Worm (Caenorhabditis elegans) whole organism, mixed stage, embryonic: ENCODE results near the gene str-71.

ENCODE experiments used
- M03D4.4 ChIP-seq: sonication (generic microtip); optimal IDR thresholded peaks from 2 replicates; lab custom pipeline; 2017; ENCODE audit warnings: mild to moderate bottlenecking, missing genetic modification characterization, missing compliant biosample characterization
- bed-3 ChIP-seq: fragments of 200-800 bp; sonication (Bioruptor generic); optimal IDR thresholded peaks from 3 replicates; lab custom pipeline; 2018; ENCODE audit warnings: mild to moderate bottlenecking, missing genetic modification characterization, moderate library complexity, missing compliant biosample characterization
- blmp-1 ChIP-seq: fragments of 150-350 bp; optimal IDR thresholded peaks from 2 replicates; lab custom pipeline; 2014; ENCODE audit warnings: missing biosample characterization, missing genetic modification characterization
- ceh-39 ChIP-seq: fragments of 150-350 bp; optimal IDR thresholded peaks from 2 replicates; lab custom pipeline; 2014; ENCODE audit warnings: missing biosample characterization, missing genetic modification characterization
- ceh-43 ChIP-seq: fragments of 200-800 bp; sonication (Bioruptor generic); optimal IDR thresholded peaks from 2 replicates; lab custom pipeline; 2018; ENCODE audit warnings: mild to moderate bottlenecking, missing genetic modification characterization, moderate library complexity, missing compliant biosample characterization
- ceh-83 ChIP-seq: fragments of 200-800 bp; sonication (Bioruptor generic); optimal IDR thresholded peaks from 2 replicates; lab custom pipeline; 2018; ENCODE audit warnings: mild to moderate bottlenecking, missing genetic modification characterization, missing compliant biosample characterization
- ces-1 ChIP-seq: fragments of 150-350 bp; optimal IDR thresholded peaks from 2 replicates; lab custom pipeline; 2014; ENCODE audit warnings: missing biosample characterization, missing genetic modification reagents, missing genetic modification characterization
- cnd-1 ChIP-seq: fragments of 200-800 bp; sonication (Bioruptor generic); optimal IDR thresholded peaks from 2 replicates; lab custom pipeline; 2018; ENCODE audit warnings: mild to moderate bottlenecking, missing genetic modification characterization, missing compliant biosample characterization
- drap-1 ChIP-seq: fragments of 200-800 bp; sonication (Bioruptor generic); optimal IDR thresholded peaks from 3 replicates; lab custom pipeline; 2018; ENCODE audit warnings: mild to moderate bottlenecking, missing genetic modification characterization, missing compliant biosample characterization
- elt-1 ChIP-seq: sonication (generic microtip); optimal IDR thresholded peaks from 2 replicates; lab custom pipeline; 2017; ENCODE audit warnings: missing genetic modification characterization, mild to moderate bottlenecking, missing compliant biosample characterization, antibody characterized with exemption, moderate library complexity, borderline replicate concordance; ENCODE audit not compliant: insufficient read depth
- elt-3 ChIP-seq: fragments of 150-350 bp; optimal IDR thresholded peaks from 2 replicates; lab custom pipeline; 2014; ENCODE audit warnings: missing biosample characterization, missing genetic modification characterization
- flh-1 ChIP-seq: fragments of 200-800 bp; sonication (Bioruptor generic); optimal IDR thresholded peaks from 2 replicates; lab custom pipeline; 2018; ENCODE audit warnings: mild to moderate bottlenecking, missing genetic modification characterization, moderate library complexity, missing compliant biosample characterization
- ham-2 ChIP-seq: fragments of 200-800 bp; sonication (Bioruptor generic); optimal IDR thresholded peaks from 2 replicates; lab custom pipeline; 2018; ENCODE audit warnings: mild to moderate bottlenecking, missing genetic modification characterization, missing compliant biosample characterization
- hlh-1 ChIP-seq: fragments of 150-350 bp; optimal IDR thresholded peaks from 2 replicates; lab custom pipeline; 2014; ENCODE audit warnings: missing biosample characterization, missing genetic modification reagents, missing genetic modification characterization
- lin-13 ChIP-seq: fragments of 150-350 bp; optimal IDR thresholded peaks from 2 replicates; lab custom pipeline; 2014; ENCODE audit warnings: missing biosample characterization, missing genetic modification characterization
- lin-32 ChIP-seq: fragments of 200-800 bp; sonication (Bioruptor generic); optimal IDR thresholded peaks from 2 replicates; lab custom pipeline; 2018; ENCODE audit warnings: mild to moderate bottlenecking, missing genetic modification characterization, missing compliant biosample characterization
- mab-5 ChIP-seq: fragments of 150-350 bp; optimal IDR thresholded peaks from 2 replicates; lab custom pipeline; 2014; ENCODE audit warnings: missing biosample characterization, missing genetic modification characterization
- mep-1 ChIP-seq: fragments of 150-350 bp; optimal IDR thresholded peaks from 2 replicates; lab custom pipeline; 2017; ENCODE audit warnings: missing biosample characterization, missing genetic modification reagents, missing genetic modification characterization, inconsistent platforms
- mls-2 ChIP-seq: sonication (generic microtip); optimal IDR thresholded peaks from 2 replicates; lab custom pipeline; 2016; ENCODE audit warnings: mild to moderate bottlenecking, missing genetic modification characterization, moderate library complexity, missing compliant biosample characterization
- nhr-12 ChIP-seq: fragments of 150-350 bp; optimal IDR thresholded peaks from 2 replicates; lab custom pipeline; 2014; ENCODE audit warnings: missing biosample characterization, missing genetic modification characterization
- nhr-2 ChIP-seq: fragments of 150-350 bp; optimal IDR thresholded peaks from 2 replicates; lab custom pipeline; 2014; ENCODE audit warnings: missing biosample characterization, missing genetic modification characterization
- nhr-237 ChIP-seq: fragments of 150-350 bp; optimal IDR thresholded peaks from 2 replicates; lab custom pipeline; 2014; ENCODE audit warnings: missing biosample characterization, missing genetic modification characterization
- nhr-28 ChIP-seq: fragments of 150-350 bp; optimal IDR thresholded peaks from 2 replicates; lab custom pipeline; 2014; ENCODE audit warnings: missing biosample characterization, missing genetic modification characterization
- pha-4 ChIP-seq: fragments of 150-350 bp; optimal IDR thresholded peaks from 2 replicates; lab custom pipeline; 2018; ENCODE audit warnings: missing biosample characterization, missing genetic modification reagents, missing genetic modification characterization
- sem-2 ChIP-seq: fragments of 200-800 bp; sonication (Bioruptor generic); optimal IDR thresholded peaks from 2 replicates; lab custom pipeline; 2018; ENCODE audit warnings: mild to moderate bottlenecking, missing genetic modification characterization, missing compliant biosample characterization
- snpc-4 ChIP-seq: fragments of 150-350 bp; optimal IDR thresholded peaks from 2 replicates; lab custom pipeline; 2014; ENCODE audit warnings: missing biosample characterization, missing genetic modification characterization
- sptf-1 ChIP-seq: sonication (generic microtip); optimal IDR thresholded peaks from 2 replicates; lab custom pipeline; 2017; ENCODE audit warnings: mild to moderate bottlenecking, missing genetic modification characterization, moderate library complexity, missing compliant biosample characterization
- tbx-8 ChIP-seq: fragments of 200-800 bp; sonication (Bioruptor generic); optimal IDR thresholded peaks from 2 replicates; lab custom pipeline; 2018; ENCODE audit warnings: mild to moderate bottlenecking, missing genetic modification characterization, moderate library complexity, missing compliant biosample characterization
- unc-120 ChIP-seq: sonication (generic microtip); optimal IDR thresholded peaks from 2 replicates; lab custom pipeline; 2017; ENCODE audit warnings: missing genetic modification characterization, missing compliant biosample characterization; ENCODE audit not compliant: poor library complexity, severe bottlenecking
- unc-62 ChIP-seq: fragments of 150-350 bp; optimal IDR thresholded peaks from 2 replicates; lab custom pipeline; 2014; ENCODE audit warnings: missing biosample characterization, missing genetic modification reagents, missing genetic modification characterization
- zip-8 ChIP-seq: fragments of 150-350 bp; optimal IDR thresholded peaks from 2 replicates; lab custom pipeline; 2014; ENCODE audit warnings: missing biosample characterization, missing genetic modification characterization
- ztf-11 ChIP-seq: fragments of 150-350 bp; optimal IDR thresholded peaks from 2 replicates; lab custom pipeline; 2014; ENCODE audit warnings: missing biosample characterization, missing genetic modification characterization

The str-71 gene

DNA sequence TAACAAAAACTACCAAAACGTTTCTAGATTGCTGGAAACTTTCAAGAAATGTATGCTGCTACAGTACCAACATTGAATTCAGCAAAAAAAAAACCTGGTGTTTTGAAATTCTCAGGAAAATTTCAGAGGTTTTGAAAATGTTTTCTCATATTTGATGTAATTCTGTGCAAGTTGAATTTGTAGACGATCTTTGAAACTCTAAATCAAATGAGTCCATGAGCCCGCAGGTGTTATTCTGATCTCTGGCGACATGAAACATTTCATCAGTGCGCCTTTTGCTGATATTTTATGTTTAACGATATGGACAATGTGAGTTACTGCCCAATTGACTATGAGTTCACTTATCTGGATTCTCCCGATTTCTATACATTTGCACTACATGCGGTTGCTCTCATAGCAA is 34.7 kb upstream of the str-71 start, which contains the start of gene srh-218:
TSS of gene srh-218 (plus strand) at position 301 of the 400 bp plus-strand sequence.
- no peak for TF ChIP-seq lin-32
- TF ChIP-seq flh-1 (GFP tag; lab: Kevin White, UChicago) = no peak
- TF ChIP-seq blmp-1 (tag; lab: Kevin White, UChicago) = no peak
- no peak for TF ChIP-seq lin-13
- no peak for TF ChIP-seq mab-5 (tag; lab: Kevin White, UChicago)
- no peak for TF ChIP-seq nhr-237 (tag; lab: Kevin White, UChicago)
- no peak for TF ChIP-seq sem-2 (GFP tag; lab: Kevin White, UChicago)
- TF ChIP-seq bed-3 (GFP tag; lab: Kevin White, UChicago) = no peak
- TF ChIP-seq ceh-43 (GFP tag; lab: Kevin White, UChicago) = no peak
- no peak for TF ChIP-seq sptf-1 (tag; lab: Kevin White, UChicago)
- TF ChIP-seq snpc-4 (tag; lab: Kevin White, UChicago) = no peak
- TF ChIP-seq pha-4 (tag; lab: Kevin White, UChicago) = no peak
- no peak for TF ChIP-seq hlh-1 (tag; lab: Kevin White, UChicago)
- no peak for TF ChIP-seq nhr-2 (tag; lab: Kevin White, UChicago)
- TF ChIP-seq tbx-8 (GFP tag; lab: Kevin White, UChicago) = no peak
- no peak for TF ChIP-seq unc-120 (tag; lab: Kevin White, UChicago)

DNA sequence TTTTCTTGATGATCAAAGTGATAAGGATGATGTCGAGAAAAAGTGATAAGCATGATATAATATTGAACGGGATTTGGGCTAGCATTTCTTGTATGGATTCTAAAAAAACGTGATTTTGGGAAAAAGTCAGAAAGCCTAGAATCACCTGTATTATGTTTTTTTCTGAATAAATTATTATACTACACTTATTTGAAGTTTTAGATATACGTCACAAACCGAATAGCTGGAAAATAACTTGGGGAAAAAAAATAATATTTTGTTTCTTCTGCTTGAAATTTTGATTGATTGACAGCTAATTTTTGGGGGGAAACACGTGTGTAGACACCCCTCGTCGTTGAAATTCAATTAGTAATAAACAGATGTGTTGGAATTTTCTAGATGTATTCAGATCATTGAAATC is 33.5 kb upstream of the str-71 start, which contains the start of gene str-264:
TSS of gene str-264 (minus strand) at position 101 of the 400 bp plus-strand sequence.
- TF ChIP-seq M03D4.4 (tag; lab: Kevin White, UChicago) = no peak
- no peak for TF ChIP-seq lin-13
- no peak for TF ChIP-seq snpc-4 (tag; lab: Kevin White, UChicago)
- no peak for TF ChIP-seq mep-1
- TF ChIP-seq hlh-1 (tag; lab: Kevin White, UChicago) = no peak

DNA sequence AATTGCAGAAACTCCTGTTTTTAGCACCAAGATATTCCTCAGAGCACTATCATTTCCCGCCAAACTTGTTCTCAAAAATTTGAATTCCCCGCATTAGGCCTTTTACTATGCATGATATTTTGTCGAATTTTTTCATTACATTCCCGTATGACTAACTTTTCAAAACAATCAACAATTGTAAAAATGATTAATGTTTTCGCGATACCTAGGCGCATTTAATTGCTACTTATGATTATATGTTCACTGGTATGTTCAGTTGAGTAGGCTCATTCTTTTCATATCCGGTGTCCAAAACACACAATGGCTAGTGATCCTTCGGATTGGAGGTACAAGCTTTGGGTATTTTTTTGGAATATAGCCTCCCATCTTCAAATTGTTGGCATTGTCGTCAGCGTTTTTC is 28.8 kb upstream of the str-71 start, which contains the start of gene srw-21:
TSS of gene srw-21 (plus strand) at position 301 of the 400 bp plus-strand sequence.
- no peak for TF ChIP-seq ces-1 (GFP tag; lab: Kevin White, UChicago)
- no peak for TF ChIP-seq lin-32
- no peak for TF ChIP-seq nhr-2 (tag; lab: Kevin White, UChicago)
- no peak for TF ChIP-seq cnd-1 (tag; lab: Kevin White, UChicago)
- TF ChIP-seq drap-1 (GFP tag; lab: Kevin White, UChicago) = no peak
- no peak for TF ChIP-seq ztf-11 (tag; lab: Kevin White, UChicago)
- TF ChIP-seq bed-3 (GFP tag; lab: Kevin White, UChicago) = no peak
- TF ChIP-seq elt-3 (tag; lab: Kevin White, UChicago) = no peak
- TF ChIP-seq unc-120 (tag; lab: Kevin White, UChicago) = no peak
- no peak for TF ChIP-seq unc-62 (GFP tag; lab: Kevin White, UChicago)
- no peak for TF ChIP-seq lin-13
- TF ChIP-seq nhr-237 (tag; lab: Kevin White, UChicago) = no peak
- TF ChIP-seq mab-5 (tag; lab: Kevin White, UChicago) = no peak
- no peak for TF ChIP-seq ceh-39

DNA sequence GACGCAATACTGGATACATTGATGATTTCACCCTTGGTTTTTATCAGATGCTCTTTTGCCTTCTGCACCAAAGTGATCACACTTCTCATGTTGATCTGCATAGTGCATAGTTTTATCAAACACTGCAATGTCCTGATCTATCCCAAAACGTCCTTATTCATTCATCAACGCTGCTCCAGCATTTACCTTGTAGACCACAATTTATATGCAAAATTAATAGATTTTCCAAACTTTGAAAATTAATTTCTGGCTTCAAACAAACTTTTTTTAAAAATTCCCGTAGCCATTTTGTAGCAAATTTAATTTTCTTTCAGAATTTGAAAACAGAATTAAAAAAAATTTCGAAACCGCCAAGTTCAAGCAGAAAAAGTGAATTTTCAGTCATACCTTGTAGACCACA is 25.5 kb upstream of the str-71 start, which contains the start of gene C06B8.3:
TSS of gene C06B8.3 (minus strand) at position 101 of the 400 bp plus-strand sequence.
- TF ChIP-seq nhr-28 (tag; lab: Kevin White, UChicago) = no peak
- TF ChIP-seq flh-1 (GFP tag; lab: Kevin White, UChicago) = no peak
- TF ChIP-seq drap-1 (GFP tag; lab: Kevin White, UChicago) = no peak
- TF ChIP-seq sptf-1 (tag; lab: Kevin White, UChicago) = no peak
- TF ChIP-seq elt-1 (tag; lab: Kevin White, UChicago) = no peak
- TF ChIP-seq nhr-12 (tag; lab: Kevin White, UChicago) = no peak
- TF ChIP-seq nhr-237 (tag; lab: Kevin White, UChicago) = no peak

DNA sequence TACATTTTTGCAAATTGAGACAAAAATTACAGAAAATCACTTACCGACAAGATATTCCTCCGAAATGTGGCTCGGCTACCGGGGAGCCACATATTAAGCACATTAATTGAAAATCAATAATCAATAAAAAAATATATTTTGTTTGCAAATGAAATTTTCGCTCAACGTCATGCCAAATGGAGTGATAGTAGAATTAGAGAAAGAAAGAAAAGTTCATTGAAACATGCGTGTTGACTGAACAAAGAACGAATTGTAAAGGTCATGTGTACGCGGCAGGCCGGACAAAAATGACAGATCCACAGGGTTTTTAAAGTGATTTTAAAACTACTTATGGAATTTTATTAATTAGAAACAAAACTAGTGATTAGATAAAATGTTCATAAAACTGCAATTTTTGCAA is 24.6 kb upstream of the str-71 start:
- TF ChIP-seq mab-5 (tag; lab: Kevin White, UChicago) (no peak), mls-2 (tag; lab: Kevin White, UChicago) (no peak), ceh-43 (GFP tag; lab: Kevin White, UChicago) (no peak), ceh-83 (GFP tag; lab: Kevin White, UChicago) (no peak), nhr-237 (tag; lab: Kevin White, UChicago) (no peak), ces-1 (GFP tag; lab: Kevin White, UChicago) (no peak), zip-8 (tag; lab: Kevin White, UChicago) (no peak), bed-3 (GFP tag; lab: Kevin White, UChicago) (no peak), ceh-39 (no peak), elt-3 (tag; lab: Kevin White, UChicago) (no peak), sptf-1 (tag; lab: Kevin White, UChicago) (no peak), unc-62 (GFP tag; lab: Kevin White, UChicago) (no peak), nhr-28 (tag; lab: Kevin White, UChicago) (no peak), tbx-8 (GFP tag; lab: Kevin White, UChicago) (no peak), elt-1 (tag; lab: Kevin White, UChicago) (no peak), ham-2 (GFP tag; lab: Kevin White, UChicago) (no peak)
